Fruit fly (Drosophila melanogaster) S2 (cell line): ENCODE results near the gene Srp9.

ENCODE experiments used
- CG8478 ChIP-seq: fragments of >200 bp; optimal IDR thresholded peaks from 2 replicates; lab custom pipeline; 2018
- CTCF ChIP-seq, 2 experiments: fragments of >200 bp; optimal IDR thresholded peaks; 2 replicates each; lab custom pipeline; 2018

DNA sequence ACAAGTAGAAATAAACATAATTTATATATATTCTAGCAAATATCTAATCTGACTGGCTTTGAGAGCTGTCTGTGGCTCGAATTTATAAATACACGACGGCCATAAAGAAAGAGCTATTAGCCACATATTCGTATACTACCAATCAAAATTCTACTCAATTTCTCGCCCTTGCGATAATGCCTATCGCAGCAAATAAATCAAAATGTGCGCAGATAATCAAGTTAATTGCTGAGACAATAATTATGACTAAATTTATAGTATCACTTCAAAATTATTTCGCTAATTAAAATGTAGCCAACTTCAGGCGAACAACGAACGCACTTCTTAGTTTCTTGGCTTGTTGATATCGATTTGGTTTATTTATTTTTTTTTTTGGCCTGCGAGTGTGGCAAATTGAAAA lies 15.7 kb downstream of the Srp9 start:
- TF ChIP-seq CG8478 (lab: Kevin White, UChicago): no peak
- no peak for TF ChIP-seq CTCF (optimal IDR thresholded peaks at IDR 0.05; lab: Kevin White, UChicago)
